Fruit fly (Drosophila melanogaster): ENCODE data around the gene Tim23.

Gene Tim23

DNA sequence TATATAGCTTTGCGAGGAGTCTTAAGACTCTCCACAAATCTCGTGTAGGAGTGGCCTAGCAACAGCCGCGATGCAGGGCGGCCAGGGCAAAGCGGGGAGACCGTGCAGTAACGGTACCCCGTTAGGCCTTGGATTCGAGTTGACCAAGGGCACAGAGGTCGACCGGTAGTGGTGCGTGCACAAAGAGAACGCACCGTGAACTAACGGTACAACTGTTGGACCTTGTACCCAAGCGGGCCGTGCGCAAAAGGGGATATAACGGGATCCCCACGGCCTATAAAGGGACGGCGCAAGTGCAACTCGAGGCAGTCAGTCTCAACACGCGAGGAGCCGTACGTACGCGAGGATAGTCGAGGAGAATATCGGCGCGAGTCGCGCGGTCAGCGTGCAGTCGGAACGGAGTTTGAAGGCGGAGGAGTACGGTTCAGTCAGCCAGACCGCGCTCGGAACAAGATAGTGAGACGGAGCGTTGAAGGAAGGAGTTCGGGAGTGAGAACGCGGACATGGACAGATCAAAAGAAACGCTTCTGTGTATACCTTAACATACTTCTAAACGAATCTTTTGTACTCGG lies 18.9 kb upstream of the Tim23 start:
- no peak for TF ChIP-seq psq (GFP tag; optimal IDR thresholded peaks at IDR 0.05)
- TF ChIP-seq ato (GFP tag; IDR thresholded peaks at IDR 0.05; ENCODE audit: partially characterized antibody) = no peak
- TF ChIP-seq Ada2b (GFP tag; IDR thresholded peaks at IDR 0.05) = peak; percentile 86; the same call in 1 of the 2 replicates
- TF ChIP-seq nom (GFP tag; optimal IDR thresholded peaks at IDR 0.05) = no peak
- TF ChIP-seq CG14441 (GFP tag; IDR thresholded peaks at IDR 0.05) = no peak
- TF ChIP-seq pnt (GFP tag; optimal IDR thresholded peaks at IDR 0.05) = peak; percentile 39
- TF ChIP-seq HLH4C (GFP tag; IDR thresholded peaks at IDR 0.05; ENCODE audit: partially characterized antibody) = peak; percentile 83; the same call in 2 of the 3 replicates
- TF ChIP-seq Doc2 (GFP tag; IDR thresholded peaks at IDR 0.05) = no peak
- TF ChIP-seq Antp (GFP tag; optimal IDR thresholded peaks at IDR 0.05) = peak; percentile 50
- no peak for TF ChIP-seq Taf1 (GFP tag; IDR thresholded peaks at IDR 0.05)
- peak; percentile 59; the same call in 1 of the 2 replicates for TF ChIP-seq CG1024 (GFP tag; IDR thresholded peaks at IDR 0.05)
- no peak for TF ChIP-seq danr (GFP tag; IDR thresholded peaks at IDR 0.05)
- TF ChIP-seq lilli (GFP tag; optimal IDR thresholded peaks at IDR 0.05) = no peak
- no peak for TF ChIP-seq Hey (tag; optimal IDR thresholded peaks at IDR 0.05)
- peak; percentile 98; the same call in 2 of the 3 replicates for TF ChIP-seq zen2 (GFP tag; IDR thresholded peaks at IDR 0.05; ENCODE audit: partially characterized antibody)
- TF ChIP-seq CG6791 (GFP tag; IDR thresholded peaks at IDR 0.05; ENCODE audit: partially characterized antibody) = peak; percentile 90
- no peak for TF ChIP-seq Ravus (GFP tag; IDR thresholded peaks at IDR 0.05)
- no peak for TF ChIP-seq CG3281 (GFP tag; optimal IDR thresholded peaks at IDR 0.05)
- TF ChIP-seq CG3847 (GFP tag; IDR thresholded peaks at IDR 0.05) = no peak
- peak; percentile 97; the same call in 1 of the 2 replicates for TF ChIP-seq ranshi (GFP tag; IDR thresholded peaks at IDR 0.05)
- TF ChIP-seq dmrt11E (tag; optimal IDR thresholded peaks at IDR 0.05) = no peak
- peak; percentile 94; the same call in 1 of the 2 replicates for TF ChIP-seq Nf-YA (GFP tag; IDR thresholded peaks at IDR 0.05)
- TF ChIP-seq Aef1 (GFP tag; IDR thresholded peaks at IDR 0.05) = peak; percentile 96
- TF ChIP-seq unpg (GFP tag; optimal IDR thresholded peaks at IDR 0.05) = no peak
- peak; percentile 19; the same call in 1 of the 3 replicates for TF ChIP-seq Doc3 (GFP tag; IDR thresholded peaks at IDR 0.05; ENCODE audit: partially characterized antibody)
- TF ChIP-seq CG16863 (GFP tag; optimal IDR thresholded peaks at IDR 0.05) = no peak
- TF ChIP-seq pan (optimal IDR thresholded peaks at IDR 0.05) = no peak
- TF ChIP-seq pan (GFP tag; optimal IDR thresholded peaks at IDR 0.05 in 1 of 2, IDR thresholded peaks at IDR 0.05 in 1 of 2) = no peak

DNA sequence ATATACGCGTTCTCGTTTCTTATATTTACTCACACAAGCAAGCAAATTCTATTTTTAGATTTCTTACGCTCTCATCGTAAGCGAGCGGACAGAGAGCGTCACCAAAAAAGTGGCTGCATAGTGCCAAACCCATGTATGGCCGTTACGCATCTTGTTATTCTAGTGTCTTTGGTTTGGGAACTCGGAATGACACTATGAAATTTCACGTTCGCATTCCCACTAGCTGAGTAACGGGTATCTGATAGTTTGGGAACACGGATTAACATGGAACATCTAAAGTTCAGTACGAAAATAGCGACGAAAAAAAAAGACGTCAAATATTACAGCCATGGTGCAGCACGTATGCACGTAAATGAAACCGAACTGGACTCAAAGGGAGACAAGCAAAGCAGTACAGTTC lies 1.7 kb upstream of the Tim23 start:
- TF ChIP-seq CTCF (GFP tag; optimal IDR thresholded peaks at IDR 0.05) = no peak
- peak; percentile 98 for TF ChIP-seq CG1603 (tag; optimal IDR thresholded peaks at IDR 0.05)
- peak; percentile 79 for TF ChIP-seq CG17802 (tag; optimal IDR thresholded peaks at IDR 0.05)
- no peak for TF ChIP-seq jing (GFP tag; optimal IDR thresholded peaks at IDR 0.05)
- 0 out of 3 replicates have a peak, but pooled peaks have one; percentile 5 for TF ChIP-seq CG7357 (GFP tag; IDR thresholded peaks at IDR 0.05)
- 0 out of 2 replicates have a peak, but pooled peaks have one; percentile 4 for TF ChIP-seq onecut (GFP tag; IDR thresholded peaks at IDR 0.05)
- TF ChIP-seq pfk (GFP tag; optimal IDR thresholded peaks at IDR 0.05) = peak; percentile 73
- peak; percentile 89 for TF ChIP-seq ssp (GFP tag; IDR thresholded peaks at IDR 0.05)
- TF ChIP-seq MBD-R2 (GFP tag; IDR thresholded peaks at IDR 0.05) = peak; percentile 45; the same call in 1 of the 2 replicates
- peak; percentile 95 for TF ChIP-seq CG1024 (GFP tag; IDR thresholded peaks at IDR 0.05)
- TF ChIP-seq Six4 (GFP tag; optimal IDR thresholded peaks at IDR 0.05) = no peak
- TF ChIP-seq CG11723 (GFP tag; optimal IDR thresholded peaks at IDR 0.05) = peak; percentile 21
- TF ChIP-seq Lhr (GFP tag; optimal IDR thresholded peaks at IDR 0.05) = peak; percentile 42
- TF ChIP-seq Dbx (GFP tag; IDR thresholded peaks at IDR 0.05) = no peak
- peak; percentile 94 for TF ChIP-seq CG30020 (tag; optimal IDR thresholded peaks at IDR 0.05)
- peak; percentile 14 for TF ChIP-seq CG8089 (GFP tag; optimal IDR thresholded peaks at IDR 0.05)
